Fruit fly (Drosophila melanogaster) whole organism, embryonic: ENCODE results near the gene CG8952.

ENCODE experiments used
- B-H1 ChIP-seq: fragments of 200-800 bp; sonication (Bioruptor generic); IDR thresholded peaks from 3 replicates; pipeline ENCODE4 v1.3.6; 2022; ENCODE audit warnings: missing biosample characterization, missing genetic modification characterization
- Blimp-1 ChIP-seq: fragments of 200-800 bp; sonication (Bioruptor generic); optimal IDR thresholded peaks from 3 replicates; lab custom pipeline; 2018; ENCODE audit warnings: missing biosample characterization, missing genetic modification characterization, mild to moderate bottlenecking, moderate library complexity, missing genetic modification reagents
- CG10274 ChIP-seq: fragments of 200-800 bp; sonication (Bioruptor generic); optimal IDR thresholded peaks from 3 replicates; lab custom pipeline; 2017; ENCODE audit warnings: missing biosample characterization, mild to moderate bottlenecking, missing genetic modification characterization
- CG11093 ChIP-seq: fragments of 200-800 bp; sonication (Bioruptor generic); IDR thresholded peaks from 3 replicates; pipeline ENCODE4 v1.3.6; 2022; ENCODE audit warnings: missing biosample characterization, missing genetic modification characterization
- CG11560 ChIP-seq: fragments of 200-800 bp; sonication (Bioruptor generic); IDR thresholded peaks from 3 replicates; pipeline ENCODE4 v1.3.6; 2022; ENCODE audit warnings: missing biosample characterization, missing genetic modification characterization
- CG13296 ChIP-seq: fragments of 200-800 bp; sonication (Bioruptor generic); optimal IDR thresholded peaks from 3 replicates; lab custom pipeline; 2018; ENCODE audit warnings: missing biosample characterization, mild to moderate bottlenecking, missing genetic modification characterization
- CG1602 ChIP-seq: fragments of 200-800 bp; sonication (Bioruptor generic); optimal IDR thresholded peaks from 3 replicates; lab custom pipeline; 2016; ENCODE audit warnings: missing biosample characterization, missing genetic modification characterization
- CG30431 ChIP-seq: fragments of 200-800 bp; sonication (Bioruptor generic); optimal IDR thresholded peaks from 2 replicates; lab custom pipeline; 2017; ENCODE audit warnings: missing biosample characterization, missing genetic modification characterization
- CG3281 ChIP-seq: fragments of 200-800 bp; sonication (Bioruptor generic); optimal IDR thresholded peaks from 3 replicates; lab custom pipeline; 2017; ENCODE audit warnings: missing biosample characterization, mild to moderate bottlenecking, missing genetic modification characterization
- CG34224 ChIP-seq: fragments of 200-800 bp; sonication (Bioruptor generic); IDR thresholded peaks from 3 replicates; pipeline ENCODE4 v1.3.6; 2022; ENCODE audit warnings: missing biosample characterization, missing genetic modification characterization; ENCODE audit not compliant: partially characterized antibody
- CG4360 ChIP-seq: fragments of 200-800 bp; sonication (Bioruptor generic); IDR thresholded peaks from 2 replicates; pipeline ENCODE4 v1.3.6; 2022; ENCODE audit warnings: missing biosample characterization, missing genetic modification characterization
- CG4404 ChIP-seq: fragments of 200-800 bp; sonication (Bioruptor generic); IDR thresholded peaks from 2 replicates; pipeline ENCODE4 v1.3.6; 2022; ENCODE audit warnings: missing biosample characterization, missing genetic modification characterization
- CG4424 ChIP-seq: fragments of 200-800 bp; sonication (Bioruptor generic); optimal IDR thresholded peaks from 3 replicates; lab custom pipeline; 2016; ENCODE audit warnings: missing biosample characterization, missing genetic modification characterization
- CG5180 ChIP-seq: fragments of 200-800 bp; sonication (Bioruptor generic); optimal IDR thresholded peaks from 3 replicates; lab custom pipeline; 2017; ENCODE audit warnings: missing biosample characterization, missing genetic modification characterization, mild to moderate bottlenecking, moderate library complexity, missing genetic modification reagents
- CG5245 ChIP-seq: fragments of 200-800 bp; sonication (Bioruptor generic); optimal IDR thresholded peaks from 3 replicates; lab custom pipeline; 2016; ENCODE audit warnings: missing biosample characterization, missing genetic modification characterization
- CG6683 ChIP-seq: fragments of 200-800 bp; sonication (Bioruptor generic); optimal IDR thresholded peaks from 2 replicates; lab custom pipeline; 2017; ENCODE audit warnings: missing biosample characterization, mild to moderate bottlenecking, missing genetic modification characterization, missing genetic modification reagents
- CG7372 ChIP-seq: fragments of 200-800 bp; sonication (Bioruptor generic); IDR thresholded peaks from 2 replicates; pipeline ENCODE4 v1.3.6; 2022; ENCODE audit warnings: missing biosample characterization, missing genetic modification characterization
- CG7556 ChIP-seq: fragments of 200-800 bp; sonication (Bioruptor generic); optimal IDR thresholded peaks from 2 replicates; lab custom pipeline; 2017; ENCODE audit warnings: missing biosample characterization, mild to moderate bottlenecking, missing genetic modification characterization
- CG8290 ChIP-seq, 3 experiments: fragments of 200-800 bp; sonication (Bioruptor generic); optimal IDR thresholded peaks; 2 replicates each; lab custom pipeline; 2016 to 2019; ENCODE audit warnings: missing biosample characterization in 3 of 3, missing genetic modification characterization in 3 of 3, mild to moderate bottlenecking in 2 of 3, moderate library complexity in 1 of 3
- CG9876 ChIP-seq: fragments of 200-800 bp; sonication (Bioruptor generic); optimal IDR thresholded peaks from 2 replicates; lab custom pipeline; 2016; ENCODE audit warnings: missing biosample characterization, missing genetic modification characterization
- CrebB ChIP-seq: fragments of 200-800 bp; sonication (Bioruptor generic); optimal IDR thresholded peaks from 3 replicates; lab custom pipeline; 2018; ENCODE audit warnings: missing biosample characterization, mild to moderate bottlenecking, missing genetic modification characterization
- Dad ChIP-seq: fragments of 200-800 bp; sonication (Bioruptor generic); optimal IDR thresholded peaks from 3 replicates; lab custom pipeline; 2016; ENCODE audit warnings: missing biosample characterization, missing genetic modification characterization
- Dip3 ChIP-seq: fragments of 200-800 bp; sonication (Bioruptor generic); optimal IDR thresholded peaks from 3 replicates; lab custom pipeline; 2016; ENCODE audit warnings: missing biosample characterization, missing genetic modification characterization
- Ets65A ChIP-seq: fragments of 200-800 bp; sonication (Bioruptor generic); peaks from one replicate; lab custom pipeline; 2016; ENCODE audit warnings: missing biosample characterization, missing genetic modification characterization
- Fer1 ChIP-seq: fragments of 200-800 bp; sonication (Bioruptor generic); optimal IDR thresholded peaks from 2 replicates; lab custom pipeline; 2017; ENCODE audit warnings: missing biosample characterization, mild to moderate bottlenecking, missing genetic modification characterization
- Gug ChIP-seq: fragments of 200-800 bp; sonication (Bioruptor generic); IDR thresholded peaks from 4 replicates; pipeline ENCODE4 v1.3.6; 2022; ENCODE audit warnings: missing biosample characterization, missing genetic modification characterization
- HmgD ChIP-seq: fragments of 200-800 bp; sonication (Bioruptor generic); optimal IDR thresholded peaks from 3 replicates; lab custom pipeline; 2016; ENCODE audit warnings: missing biosample characterization, missing genetic modification characterization
- Jarid2 ChIP-seq: fragments of 200-800 bp; sonication (Bioruptor generic); optimal IDR thresholded peaks from 3 replicates; lab custom pipeline; 2017; ENCODE audit warnings: mild to moderate bottlenecking, missing biosample characterization, missing genetic modification reagents, missing genetic modification characterization
- Lhr ChIP-seq: fragments of 200-800 bp; sonication (Bioruptor generic); optimal IDR thresholded peaks from 3 replicates; lab custom pipeline; 2017; ENCODE audit warnings: mild to moderate bottlenecking, missing biosample characterization, missing genetic modification reagents, missing genetic modification characterization
- Poxn ChIP-seq: fragments of 200-800 bp; sonication (Bioruptor generic); IDR thresholded peaks from 2 replicates; pipeline ENCODE4 v1.3.6; 2022; ENCODE audit warnings: missing biosample characterization, missing genetic modification characterization
- Six4 ChIP-seq: fragments of 200-800 bp; sonication (Bioruptor generic); optimal IDR thresholded peaks from 2 replicates; lab custom pipeline; 2016; ENCODE audit warnings: missing biosample characterization, missing genetic modification characterization
- bsh ChIP-seq, 2 experiments: fragments of 200-800 bp; sonication (Bioruptor generic); optimal IDR thresholded peaks; 2 replicates each; lab custom pipeline; 2017 to 2018; ENCODE audit warnings: mild to moderate bottlenecking in 2 of 2, missing biosample characterization in 2 of 2, missing genetic modification characterization in 2 of 2, moderate library complexity in 1 of 2
- cg ChIP-seq: fragments of 200-800 bp; sonication (Bioruptor generic); optimal IDR thresholded peaks from 3 replicates; lab custom pipeline; 2019; ENCODE audit warnings: missing biosample characterization, mild to moderate bottlenecking, missing genetic modification characterization, moderate library complexity
- en ChIP-seq: fragments of 200-800 bp; sonication (Bioruptor generic); optimal IDR thresholded peaks from 2 replicates; lab custom pipeline; 2016; ENCODE audit warnings: missing biosample characterization, missing genetic modification characterization
- eve ChIP-seq, 2 experiments: fragments of >200 bp; optimal IDR thresholded peaks; 2 replicates each; lab custom pipeline; 2017; ENCODE audit warnings: missing biosample characterization in 2 of 2, missing genetic modification characterization in 2 of 2
- eyg ChIP-seq: fragments of 200-800 bp; sonication (Bioruptor generic); optimal IDR thresholded peaks from 3 replicates; lab custom pipeline; 2016; ENCODE audit warnings: missing biosample characterization, missing genetic modification characterization
- fd3F ChIP-seq: fragments of 200-800 bp; sonication (Bioruptor generic); optimal IDR thresholded peaks from 2 replicates; lab custom pipeline; 2018; ENCODE audit warnings: missing biosample characterization, mild to moderate bottlenecking, missing genetic modification characterization, moderate library complexity
- gce ChIP-seq: fragments of 200-800 bp; sonication (Bioruptor generic); IDR thresholded peaks from 3 replicates; pipeline ENCODE4 v1.3.6; 2022; ENCODE audit warnings: missing biosample characterization, missing genetic modification characterization
- hbn ChIP-seq: fragments of 200-800 bp; sonication (Bioruptor generic); IDR thresholded peaks from 2 replicates; pipeline ENCODE4 v1.3.6; 2022; ENCODE audit warnings: missing biosample characterization, missing genetic modification characterization; ENCODE audit not compliant: partially characterized antibody
- her ChIP-seq: fragments of 200-800 bp; sonication (Bioruptor generic); optimal IDR thresholded peaks from 2 replicates; lab custom pipeline; 2016; ENCODE audit warnings: missing biosample characterization, missing genetic modification characterization
- inv ChIP-seq: fragments of 200-800 bp; sonication (Bioruptor generic); IDR thresholded peaks from 2 replicates; pipeline ENCODE4 v1.3.6; 2022; ENCODE audit warnings: missing biosample characterization, missing genetic modification characterization; ENCODE audit not compliant: partially characterized antibody
- kni ChIP-seq: fragments of 200-800 bp; sonication (Bioruptor generic); optimal IDR thresholded peaks from 3 replicates; lab custom pipeline; 2017; ENCODE audit warnings: mild to moderate bottlenecking, missing biosample characterization, missing genetic modification reagents, missing genetic modification characterization
- lbe ChIP-seq: fragments of 200-800 bp; sonication (Bioruptor generic); optimal IDR thresholded peaks from 2 replicates; lab custom pipeline; 2016; ENCODE audit warnings: missing biosample characterization, mild to moderate bottlenecking, missing genetic modification characterization
- pb ChIP-seq: fragments of 200-800 bp; sonication (Bioruptor generic); optimal IDR thresholded peaks from 3 replicates; lab custom pipeline; 2016; ENCODE audit warnings: missing biosample characterization, missing genetic modification characterization
- pho ChIP-seq: fragments of 200-800 bp; sonication (Bioruptor generic); optimal IDR thresholded peaks from 2 replicates; lab custom pipeline; 2016; ENCODE audit warnings: missing biosample characterization, missing genetic modification characterization
- sens ChIP-seq: fragments of 200-800 bp; sonication (Bioruptor generic); peaks from one replicate; lab custom pipeline; 2016; ENCODE audit warnings: missing biosample characterization, missing genetic modification characterization
- shn ChIP-seq: fragments of 200-800 bp; sonication (Bioruptor generic); optimal IDR thresholded peaks from 3 replicates; lab custom pipeline; 2016; ENCODE audit warnings: missing biosample characterization, missing genetic modification characterization
- stwl ChIP-seq: fragments of 200-800 bp; sonication (Bioruptor generic); optimal IDR thresholded peaks from 3 replicates; lab custom pipeline; 2018; ENCODE audit warnings: missing biosample characterization, mild to moderate bottlenecking, missing genetic modification characterization, moderate library complexity
- tap ChIP-seq: fragments of 200-800 bp; optimal IDR thresholded peaks from 3 replicates; lab custom pipeline; 2019; ENCODE audit warnings: missing biosample characterization, mild to moderate bottlenecking, missing genetic modification characterization, moderate library complexity

Gene CG8952

DNA sequence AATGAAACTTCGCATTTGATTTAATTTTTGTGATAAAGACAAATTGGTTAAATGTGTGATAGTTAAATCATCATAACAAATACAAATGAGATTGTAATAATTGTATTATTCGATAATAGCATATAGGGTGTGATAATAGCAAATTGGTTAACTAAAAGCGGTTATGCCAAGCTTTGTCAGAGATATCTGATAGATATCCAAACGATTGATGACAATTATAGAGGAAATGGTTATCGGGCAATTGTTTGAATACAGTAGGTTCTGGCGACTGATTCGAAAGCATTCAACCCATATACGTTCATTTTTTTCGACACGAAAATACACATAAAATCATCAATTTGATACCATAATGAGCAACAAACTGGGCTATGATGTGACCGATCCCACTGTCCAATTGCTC, 43.0 kb upstream of the CG8952 start, which contains the start of gene CG8509:
Gene CG8509, plus strand, starts transcription at position 301 of the 400 bp plus-strand sequence.
- TF ChIP-seq CG4424 (GFP tag; lab: Kevin White, UChicago) (no peak), CG4360 (GFP tag; lab: Robert Waterston, UW) (no peak), kni (GFP tag; lab: Kevin White, UChicago) (no peak), eyg (GFP tag; lab: Kevin White, UChicago) (no peak), CG5245 (GFP tag; lab: Kevin White, UChicago) (no peak), shn (GFP tag; lab: Kevin White, UChicago) (no peak), fd3F (no peak), eve (GFP tag; optimal IDR thresholded peaks at IDR 0.05; lab: Kevin White, UChicago) (no peak), Fer1 (no peak), pho (no peak), lbe (GFP tag; lab: Kevin White, UChicago) (no peak), tap (no peak), CG11093 (GFP tag; lab: Robert Waterston, UW) (no peak), bsh (GFP tag; optimal IDR thresholded peaks at IDR 0.05; lab: Kevin White, UChicago) (no peak), en (GFP tag; lab: Kevin White, UChicago) (no peak), CG11560 (tag; lab: Robert Waterston, UW) (no peak), CG34224 (GFP tag; lab: Robert Waterston, UW) (no peak), Jarid2 (GFP tag; lab: Kevin White, UChicago) (no peak), CG4404 (GFP tag; lab: Robert Waterston, UW) (no peak), inv (GFP tag; lab: Robert Waterston, UW) (no peak)

DNA sequence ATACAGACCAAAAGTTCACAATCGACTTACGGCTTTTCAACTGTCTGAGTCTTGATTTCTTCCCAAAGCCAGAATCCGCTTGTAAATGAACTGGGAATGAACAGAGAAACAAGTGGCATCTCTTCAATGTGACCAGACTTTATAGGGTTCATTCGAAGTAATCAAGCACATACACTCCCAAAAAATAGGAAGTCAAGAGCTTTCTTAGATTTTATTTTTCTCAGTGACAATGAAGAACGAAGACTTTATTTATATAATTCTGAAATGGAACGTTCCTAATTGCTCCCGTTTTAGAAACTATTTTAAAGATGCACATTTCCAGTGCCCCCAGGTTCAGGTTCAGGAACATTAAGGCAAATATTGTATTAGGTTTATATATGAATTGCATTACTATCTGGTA, 41.7 kb upstream of the CG8952 start:
- TF ChIP-seq stwl (tag; lab: Kevin White, UChicago): peak; percentile 6
- peak; percentile 61 for TF ChIP-seq sens (GFP tag; lab: Kevin White, UChicago)
- TF ChIP-seq CG8290 (GFP tag; optimal IDR thresholded peaks at IDR 0.05; lab: Kevin White, UChicago): peak; percentile 25
- TF ChIP-seq CG8290 (tag; optimal IDR thresholded peaks at IDR 0.05; lab: Kevin White, UChicago): no peak
- peak; percentile 6 for TF ChIP-seq Lhr (GFP tag; lab: Kevin White, UChicago)
- no peak for TF ChIP-seq Dad (GFP tag; lab: Kevin White, UChicago)
- peak; percentile 52 for TF ChIP-seq Ets65A (GFP tag; lab: Kevin White, UChicago)
- no peak for TF ChIP-seq pb (GFP tag; lab: Kevin White, UChicago)

DNA sequence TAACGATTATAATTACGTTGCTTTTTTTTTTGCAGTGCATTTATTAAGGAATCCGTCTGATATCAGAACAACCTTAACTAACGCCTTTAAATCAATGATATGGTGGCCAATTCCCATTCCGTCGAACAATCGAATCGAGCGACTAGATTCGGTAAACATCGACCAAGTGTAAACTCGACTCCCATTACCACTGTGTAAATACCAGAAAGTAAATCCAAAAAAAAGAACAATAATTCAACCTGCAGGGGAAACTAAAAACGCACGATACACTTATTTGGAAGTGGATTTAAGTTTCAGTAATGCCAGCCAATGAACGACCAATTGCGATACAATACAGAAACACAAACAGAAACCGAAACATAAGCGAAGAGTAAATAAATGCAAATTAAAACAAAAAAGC, 39.3 kb upstream of the CG8952 start:
- TF ChIP-seq CG8290 (GFP tag; optimal IDR thresholded peaks at IDR 0.05; lab: Kevin White, UChicago): no peak
- peak in 1 of 2 experiments; percentile 45 for TF ChIP-seq CG8290 (tag; optimal IDR thresholded peaks at IDR 0.05; lab: Kevin White, UChicago)
- TF ChIP-seq Blimp-1 (GFP tag; lab: Kevin White, UChicago): no peak
- no peak for TF ChIP-seq CG7372
- TF ChIP-seq CG6683 (GFP tag; lab: Kevin White, UChicago): no peak
- no peak for TF ChIP-seq CrebB (tag; lab: Kevin White, UChicago)
- TF ChIP-seq CG3281 (GFP tag; lab: Kevin White, UChicago): no peak
- TF ChIP-seq CG1602 (GFP tag; lab: Kevin White, UChicago): no peak
- no peak for TF ChIP-seq CG9876 (GFP tag; lab: Kevin White, UChicago)
- TF ChIP-seq hbn (GFP tag; lab: Robert Waterston, UW): no peak
- no peak for TF ChIP-seq Poxn (GFP tag; lab: Robert Waterston, UW)
- TF ChIP-seq cg (GFP tag; lab: Kevin White, UChicago): no peak
- TF ChIP-seq CG30431 (GFP tag; lab: Kevin White, UChicago): no peak
- TF ChIP-seq Dip3 (GFP tag; lab: Kevin White, UChicago): no peak
- no peak for TF ChIP-seq CG10274 (GFP tag; lab: Kevin White, UChicago)
- TF ChIP-seq Six4 (GFP tag; lab: Kevin White, UChicago): no peak
- TF ChIP-seq B-H1 (GFP tag; lab: Robert Waterston, UW): no peak
- TF ChIP-seq gce (GFP tag; lab: Robert Waterston, UW): no peak
- TF ChIP-seq CG13296: peak; percentile 46
- no peak for TF ChIP-seq en (GFP tag; lab: Kevin White, UChicago)
- TF ChIP-seq CG7556: no peak
- no peak for TF ChIP-seq Gug (GFP tag; lab: Robert Waterston, UW)
- TF ChIP-seq CG5180 (GFP tag; lab: Kevin White, UChicago): no peak
- no peak for TF ChIP-seq HmgD (GFP tag; lab: Kevin White, UChicago)
- TF ChIP-seq her (GFP tag; lab: Kevin White, UChicago): no peak
